Worm (Caenorhabditis elegans): ENCODE data around the gene deb-1.

The deb-1 gene

DNA sequence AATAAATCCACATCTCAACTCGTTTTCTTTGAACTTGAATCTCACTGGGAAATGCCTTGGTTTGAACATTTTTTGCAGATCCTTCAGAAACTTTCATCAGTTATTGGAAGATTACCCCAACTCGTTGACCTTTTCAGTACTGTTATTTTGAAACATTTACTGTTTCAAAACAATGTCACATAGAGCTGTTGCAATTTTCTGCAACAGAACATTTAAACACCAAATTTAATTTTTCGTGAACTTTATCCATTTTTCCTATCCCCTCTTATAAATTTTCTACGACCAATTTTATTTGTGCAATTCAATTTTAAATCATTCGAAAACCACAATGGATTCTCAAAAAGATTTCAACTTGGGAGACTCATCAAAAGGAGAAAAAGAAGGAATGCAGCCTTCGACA lies 13.8 kb upstream of the deb-1 start, which contains the start of gene ZC477.2:
Gene ZC477.2, plus strand, starts transcription at position 301 of the 400 bp plus-strand sequence.
- TF ChIP-seq aly-1 (tag; optimal IDR thresholded peaks at IDR 0.05) (no peak), ama-1 (optimal IDR thresholded peaks at IDR 0.05) (no peak), hmbx-1 (tag; optimal IDR thresholded peaks at IDR 0.05) (no peak), hmg-4 (GFP tag; optimal IDR thresholded peaks at IDR 0.05) (no peak), pes-1 (GFP tag; IDR thresholded peaks at IDR 0.05) (no peak)

DNA sequence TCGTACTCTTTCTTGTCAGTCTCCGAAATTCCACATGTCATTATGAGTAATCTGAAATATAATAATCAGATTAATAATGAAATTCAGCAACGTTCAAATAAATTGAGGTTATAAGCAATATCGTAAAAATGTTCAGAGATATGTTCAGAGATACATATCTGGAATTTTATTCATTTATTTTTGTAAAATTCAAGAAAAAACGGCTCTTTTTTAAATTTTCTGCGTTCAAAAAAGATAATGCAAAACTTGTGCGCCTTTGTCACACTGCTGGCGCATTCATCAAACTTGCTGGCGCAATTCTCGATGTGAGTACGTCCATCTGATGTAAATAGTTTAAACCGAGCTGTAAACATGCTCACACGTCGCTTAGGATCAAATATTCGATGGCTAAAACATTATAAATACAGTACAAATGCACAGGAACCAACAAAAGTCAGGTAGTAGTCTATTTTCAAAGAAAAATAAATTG lies 9.2 kb upstream of the deb-1 start, which contains the start of the genes rde-8 and ZC477.3:
Gene rde-8, minus strand, starts transcription at position 51 of the 469 bp plus-strand sequence.
Gene ZC477.3, plus strand, starts transcription at position 282 of the 469 bp plus-strand sequence.
- TF ChIP-seq tbx-37 (GFP tag; conservative IDR thresholded peaks at IDR 0.05) = no peak
- no peak for TF ChIP-seq tra-4 (tag; optimal IDR thresholded peaks at IDR 0.05)
- TF ChIP-seq flt-1 (GFP tag; IDR thresholded peaks at IDR 0.05) = no peak
- TF ChIP-seq hmg-4 (GFP tag; optimal IDR thresholded peaks at IDR 0.05) = no peak
- TF ChIP-seq ama-1 (optimal IDR thresholded peaks at IDR 0.05) = no peak
- no peak for TF ChIP-seq hmbx-1 (tag; optimal IDR thresholded peaks at IDR 0.05)
- TF ChIP-seq tbx-11 (GFP tag; IDR thresholded peaks at IDR 0.05) = no peak
- no peak for TF ChIP-seq hnd-1 (tag; optimal IDR thresholded peaks at IDR 0.05)
- TF ChIP-seq F13C5.2 (tag; optimal IDR thresholded peaks at IDR 0.05) = no peak
- no peak for TF ChIP-seq scrt-1 (GFP tag; IDR thresholded peaks at IDR 0.05)
- TF ChIP-seq aly-1 (tag; optimal IDR thresholded peaks at IDR 0.05) = no peak
- TF ChIP-seq ceh-13 (GFP tag; optimal IDR thresholded peaks at IDR 0.05) = no peak
- TF ChIP-seq B0310.2 (tag; optimal IDR thresholded peaks at IDR 0.05) = no peak
- no peak for TF ChIP-seq sea-1 (GFP tag; conservative IDR thresholded peaks at IDR 0.05)
- no peak for TF ChIP-seq ets-7 (tag; optimal IDR thresholded peaks at IDR 0.05)
- no peak for TF ChIP-seq pes-1 (GFP tag; IDR thresholded peaks at IDR 0.05)

DNA sequence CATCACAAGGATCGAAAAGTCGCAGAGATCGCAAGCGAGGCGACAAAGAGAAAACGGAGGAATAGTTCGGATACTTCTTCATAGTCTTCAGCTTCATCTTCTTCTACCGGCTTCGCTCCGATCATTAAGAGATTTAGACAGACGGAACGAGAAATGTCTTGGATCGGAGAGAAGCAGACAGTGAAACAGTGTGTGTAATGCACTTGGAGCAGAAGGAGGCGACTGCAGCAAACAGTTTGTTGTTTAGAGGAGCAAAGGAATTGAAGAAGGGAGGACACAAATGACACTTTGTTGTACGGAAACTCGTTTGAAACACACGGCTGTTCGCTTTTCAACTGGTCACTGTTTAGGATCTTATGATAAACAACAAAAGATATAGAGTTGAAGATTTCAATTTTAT lies 5.3 kb upstream of the deb-1 start:
- no peak for TF ChIP-seq scrt-1 (GFP tag; IDR thresholded peaks at IDR 0.05)
- TF ChIP-seq B0310.2 (tag; optimal IDR thresholded peaks at IDR 0.05) = no peak
- no peak for TF ChIP-seq tbx-11 (GFP tag; IDR thresholded peaks at IDR 0.05)
- no peak for TF ChIP-seq hmg-4 (GFP tag; optimal IDR thresholded peaks at IDR 0.05)
- TF ChIP-seq flt-1 (GFP tag; IDR thresholded peaks at IDR 0.05) = no peak

DNA sequence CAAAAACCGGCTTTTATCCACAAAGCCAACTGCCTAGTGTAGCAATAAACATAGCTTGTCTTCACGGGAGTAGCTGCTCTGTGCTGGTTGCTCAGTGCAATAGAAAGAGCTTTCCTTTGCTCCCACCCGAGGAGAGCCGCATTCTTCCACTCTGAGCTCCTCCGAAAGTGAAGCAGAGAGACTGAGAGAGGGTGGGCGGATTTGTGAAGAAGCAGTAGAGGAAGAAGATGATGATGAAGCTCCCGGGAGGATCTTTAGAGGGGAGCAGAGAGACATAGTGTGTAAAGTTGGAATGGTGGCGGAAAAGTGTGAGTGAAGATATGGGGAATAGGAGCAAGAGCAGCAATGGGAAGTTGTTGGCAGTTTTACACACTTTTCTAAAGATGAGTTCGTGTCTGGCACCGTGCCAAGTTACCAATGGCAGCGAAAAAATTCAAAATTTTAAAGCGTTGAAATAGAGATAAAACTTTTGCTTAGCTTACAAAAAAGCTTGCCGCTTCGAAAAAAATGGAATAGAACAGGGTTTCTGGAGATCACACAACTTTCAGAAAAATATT lies 4.5 kb upstream of the deb-1 start, which contains the start of gene ZC477.4:
Gene ZC477.4, minus strand, starts transcription at position 276 of the 557 bp plus-strand sequence.
- TF ChIP-seq hmg-4 (GFP tag; optimal IDR thresholded peaks at IDR 0.05) (peak; percentile 21), ceh-36 (tag; optimal IDR thresholded peaks at IDR 0.05) (no peak)

DNA sequence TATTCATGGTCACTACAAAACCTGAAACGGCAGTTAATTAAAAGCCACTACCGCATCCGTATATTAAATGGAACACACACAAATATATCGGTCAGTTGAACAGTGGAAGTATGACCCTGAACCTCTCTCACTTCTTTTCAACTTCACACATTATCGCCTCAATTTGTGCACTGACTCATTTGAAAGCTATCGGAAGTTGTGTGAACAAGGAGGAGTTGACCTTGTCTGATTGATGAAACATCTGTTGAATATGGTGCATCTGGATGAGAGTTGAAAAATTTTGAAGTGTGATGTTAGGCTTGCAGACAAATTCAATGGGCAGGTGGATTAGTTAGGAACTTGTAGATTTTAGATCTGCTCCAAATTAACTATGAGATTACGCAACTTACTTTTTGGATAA lies 3.4 kb upstream of the deb-1 start:
- TF ChIP-seq tbx-11 (GFP tag; IDR thresholded peaks at IDR 0.05) = no peak
- TF ChIP-seq hnd-1 (tag; optimal IDR thresholded peaks at IDR 0.05) = no peak
- TF ChIP-seq hmbx-1 (tag; optimal IDR thresholded peaks at IDR 0.05) = no peak
- TF ChIP-seq tra-4 (tag; optimal IDR thresholded peaks at IDR 0.05) = no peak
- no peak for TF ChIP-seq F13C5.2 (tag; optimal IDR thresholded peaks at IDR 0.05)

DNA sequence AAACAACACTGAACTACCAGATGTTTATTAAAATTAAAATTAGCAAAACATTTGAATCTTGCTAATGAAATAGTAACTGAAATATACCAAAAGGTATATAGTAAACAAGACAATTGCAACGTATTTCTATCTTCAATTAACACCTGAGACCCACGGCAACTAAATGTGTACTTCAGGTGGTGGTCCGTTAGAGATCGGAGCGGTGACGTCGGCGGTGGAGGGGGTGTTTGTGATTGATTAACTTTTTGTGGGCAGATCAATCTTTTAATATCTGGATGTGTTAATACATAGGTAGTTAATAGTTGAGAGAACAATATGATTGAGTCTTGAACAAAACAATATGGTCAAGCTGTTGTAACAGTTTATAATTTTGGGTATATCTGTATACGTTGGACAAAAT lies 2.0 kb upstream of the deb-1 start:
- no peak for TF ChIP-seq ceh-36 (tag; optimal IDR thresholded peaks at IDR 0.05)

DNA sequence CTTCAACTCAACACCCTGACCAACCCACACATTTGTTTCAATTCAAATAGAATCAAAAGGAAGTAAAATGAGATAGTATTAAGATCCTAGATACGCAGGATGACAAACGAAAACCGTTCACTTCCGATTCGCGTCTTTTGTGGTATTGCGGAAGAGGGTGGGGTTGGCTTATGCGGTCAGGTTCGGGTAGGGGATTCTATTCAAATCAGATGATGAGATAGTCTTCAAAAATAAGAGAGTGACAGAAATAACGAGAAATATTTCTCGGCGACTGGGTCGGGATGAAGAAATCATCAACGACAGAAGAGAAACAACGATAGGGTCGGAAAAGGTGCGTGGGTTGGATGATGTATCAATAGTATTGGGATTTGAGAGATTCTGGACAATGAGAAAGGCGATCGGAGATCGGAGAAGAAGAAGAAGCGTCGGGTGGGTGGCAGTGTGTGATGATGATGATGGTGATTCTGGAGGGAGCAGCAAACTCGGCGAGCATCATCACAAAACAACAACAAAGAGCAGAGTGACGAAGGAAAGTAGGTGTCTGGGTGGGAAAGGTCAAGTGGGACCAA lies 1.4 kb upstream of the deb-1 start:
- TF ChIP-seq flt-1 (GFP tag; IDR thresholded peaks at IDR 0.05) = no peak
- TF ChIP-seq aly-1 (tag; optimal IDR thresholded peaks at IDR 0.05) = no peak
- no peak for TF ChIP-seq pes-1 (GFP tag; IDR thresholded peaks at IDR 0.05)
- TF ChIP-seq hnd-1 (tag; optimal IDR thresholded peaks at IDR 0.05) = no peak
- TF ChIP-seq ama-1 (optimal IDR thresholded peaks at IDR 0.05) = no peak
- no peak for TF ChIP-seq ets-7 (tag; optimal IDR thresholded peaks at IDR 0.05)

DNA sequence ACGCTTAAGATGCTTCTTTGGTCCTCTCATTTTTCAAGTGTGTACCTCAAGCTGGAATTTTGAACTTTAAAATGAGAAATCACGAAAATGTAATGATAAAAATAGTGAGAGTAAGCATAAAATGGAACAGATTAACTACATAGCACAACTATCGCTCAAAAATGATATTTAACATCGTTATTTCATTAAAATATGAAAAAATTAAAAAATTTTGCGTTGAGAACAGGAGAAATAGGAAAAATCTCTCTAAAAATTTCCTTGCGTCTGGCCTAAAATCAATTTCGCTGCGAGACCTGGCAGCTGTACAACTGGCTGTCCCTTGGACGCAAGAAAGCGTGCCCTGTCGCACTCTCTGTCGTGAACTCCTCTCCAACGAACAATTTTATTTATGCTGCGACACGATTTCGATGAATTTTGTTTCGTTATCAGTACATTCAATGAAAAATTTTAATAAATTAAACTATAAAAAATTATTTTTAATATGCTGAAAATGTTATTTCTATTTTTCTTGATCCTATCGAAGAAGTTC lies 9.4 kb downstream of the deb-1 start, which contains the start of gene rps-4:
Gene rps-4, minus strand, starts transcription at position 51 of the 529 bp plus-strand sequence.
- TF ChIP-seq sea-1 (GFP tag; conservative IDR thresholded peaks at IDR 0.05) (no peak), hmbx-1 (tag; optimal IDR thresholded peaks at IDR 0.05) (peak; percentile 14), tbx-37 (GFP tag; conservative IDR thresholded peaks at IDR 0.05) (peak; percentile 36; the same call in 1 of the 2 replicates), F13C5.2 (tag; optimal IDR thresholded peaks at IDR 0.05) (peak; percentile 86), hmg-4 (GFP tag; optimal IDR thresholded peaks at IDR 0.05) (peak; percentile 38)

DNA sequence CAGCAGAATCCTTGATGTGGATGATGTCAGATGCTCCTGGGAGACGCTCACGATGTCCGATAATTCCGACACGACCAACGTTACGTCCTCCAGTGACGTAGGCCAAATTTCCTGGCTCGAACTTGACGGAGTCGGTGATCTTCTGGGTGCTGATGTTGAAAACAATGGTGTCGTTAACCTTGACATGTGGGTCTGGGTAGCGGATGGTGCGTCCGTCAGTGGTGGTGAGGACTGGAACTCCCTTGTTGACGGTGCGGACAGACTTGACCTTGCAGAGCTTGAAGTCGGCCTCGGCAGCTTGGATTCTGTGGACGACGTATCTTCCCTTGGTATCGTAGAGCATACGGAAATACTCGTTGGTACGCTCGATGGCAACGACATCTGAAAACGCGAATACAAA lies 10.1 kb downstream of the deb-1 start:
- TF ChIP-seq tbx-11 (GFP tag; IDR thresholded peaks at IDR 0.05) = no peak
- TF ChIP-seq hmbx-1 (tag; optimal IDR thresholded peaks at IDR 0.05) = no peak
- no peak for TF ChIP-seq aly-1 (tag; optimal IDR thresholded peaks at IDR 0.05)
- no peak for TF ChIP-seq ceh-36 (tag; optimal IDR thresholded peaks at IDR 0.05)
- no peak for TF ChIP-seq tbx-37 (GFP tag; conservative IDR thresholded peaks at IDR 0.05)
- TF ChIP-seq ama-1 (optimal IDR thresholded peaks at IDR 0.05) = no peak
- TF ChIP-seq ets-7 (tag; optimal IDR thresholded peaks at IDR 0.05) = no peak
- no peak for TF ChIP-seq hmg-4 (GFP tag; optimal IDR thresholded peaks at IDR 0.05)
- no peak for TF ChIP-seq ceh-13 (GFP tag; optimal IDR thresholded peaks at IDR 0.05)
- no peak for TF ChIP-seq flt-1 (GFP tag; IDR thresholded peaks at IDR 0.05)

Data from whole organism, early embryonic.